Fruit fly (Drosophila melanogaster) whole organism, embryonic: ENCODE measurements around the gene Cdc14.

Experiments
- CG1024 ChIP-seq: fragments of 200-800 bp; sonication (Bioruptor generic); IDR thresholded peaks from 2 replicates; pipeline ENCODE4 v1.3.6; 2022; ENCODE audit warnings: missing biosample characterization, missing genetic modification characterization
- CG14860 ChIP-seq: fragments of 200-800 bp; sonication (Bioruptor generic); IDR thresholded peaks from 3 replicates; pipeline ENCODE4 v1.3.6; 2022; ENCODE audit warnings: missing biosample characterization, missing genetic modification characterization; ENCODE audit not compliant: partially characterized antibody
- CG17912 ChIP-seq: fragments of 200-800 bp; sonication (Bioruptor generic); optimal IDR thresholded peaks from 2 replicates; lab custom pipeline; 2018; ENCODE audit warnings: missing biosample characterization, mild to moderate bottlenecking, missing genetic modification characterization
- CG7271 ChIP-seq: fragments of 200-800 bp; sonication (Bioruptor generic); optimal IDR thresholded peaks from 2 replicates; lab custom pipeline; 2018; ENCODE audit warnings: missing biosample characterization, mild to moderate bottlenecking, missing genetic modification characterization, moderate library complexity
- CrebB ChIP-seq: fragments of 200-800 bp; sonication (Bioruptor generic); optimal IDR thresholded peaks from 3 replicates; lab custom pipeline; 2018; ENCODE audit warnings: missing biosample characterization, mild to moderate bottlenecking, missing genetic modification characterization
- D19A ChIP-seq: fragments of 200-800 bp; optimal IDR thresholded peaks from 3 replicates; lab custom pipeline; 2019; ENCODE audit warnings: missing biosample characterization, mild to moderate bottlenecking, missing genetic modification characterization, moderate library complexity
- HmgZ ChIP-seq: fragments of 200-800 bp; sonication (Bioruptor generic); optimal IDR thresholded peaks from 2 replicates; lab custom pipeline; 2018; ENCODE audit warnings: missing biosample characterization, mild to moderate bottlenecking, missing genetic modification characterization
- ase ChIP-seq: fragments of 200-800 bp; sonication (Bioruptor generic); IDR thresholded peaks from 3 replicates; pipeline ENCODE4 v1.3.6; 2022; ENCODE audit warnings: missing biosample characterization, missing genetic modification characterization
- chm ChIP-seq: fragments of 200-800 bp; sonication (Bioruptor generic); IDR thresholded peaks from 2 replicates; pipeline ENCODE4 v1.3.6; 2022; ENCODE audit warnings: missing biosample characterization, missing genetic modification characterization
- gsb-n ChIP-seq: fragments of 200-800 bp; sonication (Bioruptor generic); optimal IDR thresholded peaks from 3 replicates; lab custom pipeline; 2018; ENCODE audit warnings: missing biosample characterization, mild to moderate bottlenecking, missing genetic modification characterization
- luna ChIP-seq: fragments of 200-800 bp; sonication (Bioruptor generic); optimal IDR thresholded peaks from 2 replicates; lab custom pipeline; 2016; ENCODE audit warnings: missing biosample characterization, missing genetic modification characterization
- mld ChIP-seq: fragments of 200-800 bp; sonication (Bioruptor generic); IDR thresholded peaks from 3 replicates; pipeline ENCODE4 v1.3.6; 2022; ENCODE audit warnings: missing biosample characterization, missing genetic modification characterization; ENCODE audit not compliant: partially characterized antibody
- nom ChIP-seq: fragments of 200-800 bp; sonication (Bioruptor generic); optimal IDR thresholded peaks from 2 replicates; lab custom pipeline; 2017; ENCODE audit warnings: missing biosample characterization, missing genetic modification characterization, mild to moderate bottlenecking, moderate library complexity, missing genetic modification reagents

dm6 chr2L:7807563-7807962 lies 2.9 kb downstream of the Cdc14 start:
- TF ChIP-seq ase (GFP tag; lab: Robert Waterston, UW) = no peak
- no peak for TF ChIP-seq mld
- no peak for TF ChIP-seq CG1024 (GFP tag; lab: Robert Waterston, UW)
- no peak for TF ChIP-seq nom (GFP tag; lab: Kevin White, UChicago)
- no peak for TF ChIP-seq CG7271 (tag; lab: Kevin White, UChicago)
- no peak for TF ChIP-seq chm (GFP tag; lab: Robert Waterston, UW)
- TF ChIP-seq HmgZ (tag; lab: Kevin White, UChicago) = no peak
- no peak for TF ChIP-seq CG14860
- TF ChIP-seq luna (GFP tag; lab: Kevin White, UChicago) = no peak
- no peak for TF ChIP-seq CG17912 (GFP tag; lab: Kevin White, UChicago)
- no peak for TF ChIP-seq gsb-n
- TF ChIP-seq D19A (tag; lab: Kevin White, UChicago) = no peak
- TF ChIP-seq CrebB = no peak
